Fruit fly (Drosophila melanogaster) whole organism, embryonic: ENCODE data around the gene CG4364.

Experiments used
- Blimp-1 ChIP-seq: fragments of 200-800 bp; sonication (Bioruptor generic); optimal IDR thresholded peaks from 3 replicates; lab custom pipeline; 2018; ENCODE audit warnings: missing biosample characterization, missing genetic modification characterization, mild to moderate bottlenecking, moderate library complexity, missing genetic modification reagents
- CG1024 ChIP-seq: fragments of 200-800 bp; sonication (Bioruptor generic); IDR thresholded peaks from 2 replicates; pipeline ENCODE4 v1.3.6; 2022; ENCODE audit warnings: missing biosample characterization, missing genetic modification characterization
- CG10543 ChIP-seq: fragments of 200-800 bp; sonication (Bioruptor generic); optimal IDR thresholded peaks from 3 replicates; lab custom pipeline; 2017; ENCODE audit warnings: missing biosample characterization, mild to moderate bottlenecking, missing genetic modification characterization, moderate library complexity
- CG16815 ChIP-seq: fragments of 200-800 bp; sonication (Bioruptor generic); optimal IDR thresholded peaks from 3 replicates; lab custom pipeline; 2017; ENCODE audit warnings: missing biosample characterization, mild to moderate bottlenecking, missing genetic modification characterization
- CG17328 ChIP-seq: fragments of 200-800 bp; sonication (Bioruptor generic); IDR thresholded peaks from 2 replicates; pipeline ENCODE4 v1.3.6; 2022; ENCODE audit warnings: missing biosample characterization, missing genetic modification characterization
- CG17568 ChIP-seq: fragments of 200-800 bp; sonication (Bioruptor generic); optimal IDR thresholded peaks from 2 replicates; lab custom pipeline; 2018; ENCODE audit warnings: missing biosample characterization, mild to moderate bottlenecking, missing genetic modification characterization, moderate library complexity
- CG2120 ChIP-seq: fragments of 200-800 bp; sonication (Bioruptor generic); optimal IDR thresholded peaks from 3 replicates; lab custom pipeline; 2016; ENCODE audit warnings: missing biosample characterization, missing genetic modification characterization
- CG4404 ChIP-seq: fragments of 200-800 bp; sonication (Bioruptor generic); IDR thresholded peaks from 2 replicates; pipeline ENCODE4 v1.3.6; 2022; ENCODE audit warnings: missing biosample characterization, missing genetic modification characterization
- Mrtf ChIP-seq: fragments of 200-800 bp; sonication (Bioruptor generic); IDR thresholded peaks from 3 replicates; pipeline ENCODE4 v1.3.6; 2022; ENCODE audit warnings: missing biosample characterization, missing genetic modification characterization
- Optix ChIP-seq: fragments of 200-800 bp; sonication (Bioruptor generic); IDR thresholded peaks from 3 replicates; pipeline ENCODE4 v1.3.6; 2022; ENCODE audit warnings: missing biosample characterization, missing genetic modification characterization
- mld ChIP-seq: fragments of 200-800 bp; sonication (Bioruptor generic); IDR thresholded peaks from 3 replicates; pipeline ENCODE4 v1.3.6; 2022; ENCODE audit warnings: missing biosample characterization, missing genetic modification characterization; ENCODE audit not compliant: partially characterized antibody
- ranshi ChIP-seq: fragments of 200-800 bp; sonication (Bioruptor generic); IDR thresholded peaks from 2 replicates; pipeline ENCODE4 v1.3.6; 2022; ENCODE audit warnings: missing biosample characterization, missing genetic modification characterization
- shn ChIP-seq: fragments of 200-800 bp; sonication (Bioruptor generic); optimal IDR thresholded peaks from 3 replicates; lab custom pipeline; 2016; ENCODE audit warnings: missing biosample characterization, missing genetic modification characterization

- TF ChIP-seq CG10543: peak; percentile 88
- TF ChIP-seq Blimp-1 (GFP tag; lab: Kevin White, UChicago): peak; percentile 46
- TF ChIP-seq CG17328 (GFP tag; lab: Robert Waterston, UW): peak; percentile 36
- no peak for TF ChIP-seq Mrtf
- peak; percentile 73 for TF ChIP-seq ranshi
- TF ChIP-seq CG17568: no peak
- TF ChIP-seq CG16815 (GFP tag; lab: Kevin White, UChicago): peak; percentile 48
- TF ChIP-seq CG2120 (GFP tag; lab: Kevin White, UChicago): peak; percentile 91
- no peak for TF ChIP-seq CG1024 (GFP tag; lab: Robert Waterston, UW)
- TF ChIP-seq CG4404 (GFP tag; lab: Robert Waterston, UW): peak; percentile 41
- peak; percentile 44; the same call in 1 of the 3 replicates for TF ChIP-seq Optix (GFP tag; lab: Robert Waterston, UW)
- TF ChIP-seq shn: peak; percentile 38
- TF ChIP-seq mld: no peak
Observed at dm6 chr2L:9660516-9660920, 50.6 kb downstream of the CG4364 start.
